Fruit fly (Drosophila melanogaster): ENCODE measurements around the gene CG9512.

The CG9512 gene

dm6 chrX:14882536-14883118, 22.7 kb downstream of the CG9512 start, which contains the start of the genes CG45064 and CG45065 (continued):
- TF ChIP-seq CG1832 (GFP tag; optimal IDR thresholded peaks at IDR 0.05): no peak
- no peak for TF ChIP-seq vnd (GFP tag; IDR thresholded peaks at IDR 0.05; ENCODE audit: partially characterized antibody)
- TF ChIP-seq trh (GFP tag; optimal IDR thresholded peaks at IDR 0.05): peak; percentile 16
- TF ChIP-seq CoRest (tag; optimal IDR thresholded peaks at IDR 0.05): peak; percentile 86
- TF ChIP-seq ase (GFP tag; IDR thresholded peaks at IDR 0.05): peak; percentile 76
- TF ChIP-seq Mad (GFP tag; optimal IDR thresholded peaks at IDR 0.05): peak; percentile 8
- peak; percentile 60 for TF ChIP-seq disco-r (GFP tag; optimal IDR thresholded peaks at IDR 0.05)
- peak; percentile 86 for TF ChIP-seq CG17829 (tag; optimal IDR thresholded peaks at IDR 0.05)
- TF ChIP-seq Stat92E (GFP tag; optimal IDR thresholded peaks at IDR 0.05): peak in 1 of 3 experiments; percentile 4
- TF ChIP-seq tio (GFP tag; optimal IDR thresholded peaks at IDR 0.05): peak; percentile 61
- peak; percentile 73 for TF ChIP-seq CG8944 (GFP tag; optimal IDR thresholded peaks at IDR 0.05)
- TF ChIP-seq CG12104 (GFP tag; optimal IDR thresholded peaks at IDR 0.05): peak; percentile 47
- peak; percentile 42 for TF ChIP-seq Sry-δ (GFP tag; optimal IDR thresholded peaks at IDR 0.05)
- TF ChIP-seq Sox100B (GFP tag; optimal IDR thresholded peaks at IDR 0.05): peak; percentile 86
- TF ChIP-seq Ssrp (tag; optimal IDR thresholded peaks at IDR 0.05): peak; percentile 84
- peak; percentile 2 for TF ChIP-seq grn (GFP tag; optimal IDR thresholded peaks at IDR 0.05)

dm6 chrX:14878917-14879316, 26.4 kb downstream of the CG9512 start:
- TF ChIP-seq Trl (optimal IDR thresholded peaks at IDR 0.05): no peak
- no peak for TF ChIP-seq Trl (GFP tag; optimal IDR thresholded peaks at IDR 0.05)
- peak; percentile 86 for TF ChIP-seq CTCF (GFP tag; optimal IDR thresholded peaks at IDR 0.05)
- TF ChIP-seq CG11247 (GFP tag; IDR thresholded peaks at IDR 0.05): peak; percentile 65
- TF ChIP-seq vvl (GFP tag; IDR thresholded peaks at IDR 0.05): peak; percentile 53; the same call in 1 of the 2 replicates
- no peak for TF ChIP-seq jumu (GFP tag; optimal IDR thresholded peaks at IDR 0.05)
- TF ChIP-seq TFAM (GFP tag; optimal IDR thresholded peaks at IDR 0.05): no peak

dm6 chrX:14871028-14871427, 34.3 kb downstream of the CG9512 start, which contains the start of gene CG9518:
Gene CG9518 (minus strand): TSS chrX:14871181.
- TF ChIP-seq eyg (GFP tag; optimal IDR thresholded peaks at IDR 0.05) (no peak), sens (GFP tag) (peak; percentile 25), chinmo (GFP tag; IDR thresholded peaks at IDR 0.05; ENCODE audit: partially characterized antibody) (0 out of 4 replicates have a peak, but pooled peaks have one; percentile 29), CG5180 (GFP tag; optimal IDR thresholded peaks at IDR 0.05) (peak; percentile 97)

dm6 chrX:14868414-14868813, 36.9 kb downstream of the CG9512 start:
- TF ChIP-seq CG6272 (GFP tag; IDR thresholded peaks at IDR 0.05): no peak
- no peak for TF ChIP-seq gro (GFP tag; optimal IDR thresholded peaks at IDR 0.05)
- no peak for TF ChIP-seq CG9797 (GFP tag; optimal IDR thresholded peaks at IDR 0.05)
- TF ChIP-seq Dbx (GFP tag; IDR thresholded peaks at IDR 0.05): no peak
- TF ChIP-seq sqz (GFP tag; optimal IDR thresholded peaks at IDR 0.05): peak; percentile 53
- TF ChIP-seq CG5180 (GFP tag; optimal IDR thresholded peaks at IDR 0.05): peak; percentile 34
- TF ChIP-seq CG18599 (GFP tag; optimal IDR thresholded peaks at IDR 0.05): no peak
- peak; percentile 46 for TF ChIP-seq sd (tag; optimal IDR thresholded peaks at IDR 0.05)
- TF ChIP-seq GATAe (GFP tag; conservative IDR thresholded peaks at IDR 0.05): no peak
- TF ChIP-seq CG12769 (tag; optimal IDR thresholded peaks at IDR 0.05): peak; percentile 64
- peak; percentile 24 for TF ChIP-seq CG13894 (tag; optimal IDR thresholded peaks at IDR 0.05)
- TF ChIP-seq Optix (GFP tag; IDR thresholded peaks at IDR 0.05): no peak
- TF ChIP-seq zf30C (GFP tag; optimal IDR thresholded peaks at IDR 0.05): no peak
- TF ChIP-seq crol (GFP tag; IDR thresholded peaks at IDR 0.05): peak; percentile 82
- no peak for TF ChIP-seq CG14050 (GFP tag; IDR thresholded peaks at IDR 0.05)
- 0 out of 4 replicates have a peak, but pooled peaks have one; percentile 17 for TF ChIP-seq chinmo (GFP tag; IDR thresholded peaks at IDR 0.05; ENCODE audit: partially characterized antibody)
- TF ChIP-seq CG2889 (GFP tag; IDR thresholded peaks at IDR 0.05): no peak
